Fruit fly (Drosophila melanogaster): ENCODE measurements around the gene CG7044.

The CG7044 gene

dm6 chr3R:21140458-21140857 is 38.9 kb upstream of the CG7044 start, which contains the start of gene SNF4Agamma (continued):
- 0 out of 2 replicates have a peak, but pooled peaks have one; percentile 12 for TF ChIP-seq seq (GFP tag; IDR thresholded peaks at IDR 0.05)
- no peak for TF ChIP-seq NC2α (GFP tag; optimal IDR thresholded peaks at IDR 0.05)
- peak; percentile 15 for TF ChIP-seq her (GFP tag; optimal IDR thresholded peaks at IDR 0.05)
- TF ChIP-seq abd-A (tag; optimal IDR thresholded peaks at IDR 0.05), result no peak
- TF ChIP-seq trem (tag; optimal IDR thresholded peaks at IDR 0.05), result peak; percentile 63
- TF ChIP-seq NfI (GFP tag; optimal IDR thresholded peaks at IDR 0.05), result no peak
- TF ChIP-seq Xbp1 (GFP tag; optimal IDR thresholded peaks at IDR 0.05), result peak; percentile 57
- peak; percentile 77 for TF ChIP-seq CG16813 (GFP tag; IDR thresholded peaks at IDR 0.05; ENCODE audit: partially characterized antibody)
- no peak for TF ChIP-seq gt (GFP tag; IDR thresholded peaks at IDR 0.05)
- TF ChIP-seq bigmax (GFP tag; optimal IDR thresholded peaks at IDR 0.05), result no peak
- no peak for TF ChIP-seq ftz-f1 (GFP tag; optimal IDR thresholded peaks at IDR 0.05)
- TF ChIP-seq ranshi (GFP tag; IDR thresholded peaks at IDR 0.05), result no peak
- TF ChIP-seq kay (GFP tag; optimal IDR thresholded peaks at IDR 0.05), result peak; percentile 10
- no peak for TF ChIP-seq CG9876 (GFP tag; optimal IDR thresholded peaks at IDR 0.05)
- TF ChIP-seq CG1832 (GFP tag; optimal IDR thresholded peaks at IDR 0.05), result no peak
- peak; percentile 56; the same call in 1 of the 2 replicates for TF ChIP-seq CG9932 (GFP tag; IDR thresholded peaks at IDR 0.05)
- peak; percentile 77 for TF ChIP-seq bbx (GFP tag; IDR thresholded peaks at IDR 0.05; ENCODE audit: partially characterized antibody)
- no peak for TF ChIP-seq corto (GFP tag; optimal IDR thresholded peaks at IDR 0.05)
- TF ChIP-seq CG10267 (tag; optimal IDR thresholded peaks at IDR 0.05), result peak; percentile 23
- no peak for TF ChIP-seq onecut (GFP tag; IDR thresholded peaks at IDR 0.05)
- peak; percentile 92 for TF ChIP-seq Dp (GFP tag; optimal IDR thresholded peaks at IDR 0.05)
- peak; percentile 3 for TF ChIP-seq sd (tag; optimal IDR thresholded peaks at IDR 0.05)
- 0 out of 3 replicates have a peak, but pooled peaks have one; percentile 33 for TF ChIP-seq Dbx (GFP tag; IDR thresholded peaks at IDR 0.05)
- no peak for TF ChIP-seq Spps (tag; optimal IDR thresholded peaks at IDR 0.05)
- TF ChIP-seq Ets97D (GFP tag; optimal IDR thresholded peaks at IDR 0.05), result peak; percentile 54
- TF ChIP-seq CG13123 (GFP tag; optimal IDR thresholded peaks at IDR 0.05), result no peak
- peak; percentile 16; the same call in 1 of the 2 replicates for TF ChIP-seq Xrp1 (GFP tag; IDR thresholded peaks at IDR 0.05)
- TF ChIP-seq CG10565 (GFP tag; optimal IDR thresholded peaks at IDR 0.05), result no peak
- no peak for TF ChIP-seq jumu (GFP tag; optimal IDR thresholded peaks at IDR 0.05)
- no peak for TF ChIP-seq CG11695 (GFP tag; IDR thresholded peaks at IDR 0.05)
- peak; percentile 36 for TF ChIP-seq grau (tag; optimal IDR thresholded peaks at IDR 0.05)
- TF ChIP-seq Antp (GFP tag; optimal IDR thresholded peaks at IDR 0.05), result no peak
- no peak for TF ChIP-seq usp (GFP tag; optimal IDR thresholded peaks at IDR 0.05)
- no peak for TF ChIP-seq crol (GFP tag; IDR thresholded peaks at IDR 0.05)
- no peak for TF ChIP-seq Hmr (GFP tag; optimal IDR thresholded peaks at IDR 0.05)
- no peak for TF ChIP-seq so (GFP tag; IDR thresholded peaks at IDR 0.05)
- no peak for TF ChIP-seq cwo (GFP tag; optimal IDR thresholded peaks at IDR 0.05)
- TF ChIP-seq CG1792 (GFP tag; optimal IDR thresholded peaks at IDR 0.05), result no peak
- no peak for TF ChIP-seq Hr39 (optimal IDR thresholded peaks at IDR 0.05)
- TF ChIP-seq CG18262 (tag; optimal IDR thresholded peaks at IDR 0.05), result peak; percentile 19
- no peak for TF ChIP-seq CG32772 (GFP tag; IDR thresholded peaks at IDR 0.05)
- no peak for TF ChIP-seq ssp (GFP tag; IDR thresholded peaks at IDR 0.05)
- TF ChIP-seq pzg (GFP tag; optimal IDR thresholded peaks at IDR 0.05), result peak; percentile 72
- TF ChIP-seq CG12769 (tag; optimal IDR thresholded peaks at IDR 0.05), result no peak
- TF ChIP-seq NC2β (GFP tag; optimal IDR thresholded peaks at IDR 0.05), result no peak
- peak; percentile 10 for TF ChIP-seq CG18764 (GFP tag; optimal IDR thresholded peaks at IDR 0.05)
- TF ChIP-seq Oaz (GFP tag; IDR thresholded peaks at IDR 0.05), result no peak
- no peak for TF ChIP-seq H15 (GFP tag; IDR thresholded peaks at IDR 0.05)
- no peak for TF ChIP-seq tna (GFP tag; IDR thresholded peaks at IDR 0.05; ENCODE audit: partially characterized antibody)
- peak; percentile 62 for TF ChIP-seq CG30403 (GFP tag; optimal IDR thresholded peaks at IDR 0.05)
- peak; percentile 41; the same call in 1 of the 3 replicates for TF ChIP-seq mld (GFP tag; IDR thresholded peaks at IDR 0.05; ENCODE audit: partially characterized antibody)
- TF ChIP-seq Kr (GFP tag; optimal IDR thresholded peaks at IDR 0.05), result no peak
